Worm (Caenorhabditis elegans) whole organism, midembryonic: Measurements from ENCODE around the gene F17C11.6.

Source experiments
- T22C8.4 ChIP-seq: fragments of 200-800 bp; sonication (Bioruptor generic); IDR thresholded peaks from 2 replicates; pipeline ENCODE4 v1.3.6; 2022; ENCODE audit warnings: missing genetic modification characterization, missing compliant biosample characterization
- cog-1 ChIP-seq: sonication (generic microtip); optimal IDR thresholded peaks from 2 replicates; lab custom pipeline; 2016; ENCODE audit warnings: missing genetic modification characterization, missing compliant biosample characterization
- flt-1 ChIP-seq: fragments of 200-800 bp; sonication (Bioruptor generic); IDR thresholded peaks from 2 replicates; pipeline ENCODE4 v1.3.6; 2022; ENCODE audit warnings: missing genetic modification characterization, missing compliant biosample characterization
- klf-2 ChIP-seq: fragments of 200-800 bp; sonication (Bioruptor generic); conservative IDR thresholded peaks from 2 replicates; pipeline ENCODE4 v1.3.6; 2022; ENCODE audit warnings: missing genetic modification reagents, missing genetic modification characterization, missing compliant biosample characterization
- med-1 ChIP-seq: sonication (generic microtip); optimal IDR thresholded peaks from 2 replicates; lab custom pipeline; 2017; ENCODE audit warnings: missing genetic modification characterization, mild to moderate bottlenecking, missing compliant biosample characterization, antibody characterized with exemption, missing genetic modification reagents; ENCODE audit not compliant: insufficient read depth
- ref-1 ChIP-seq: fragments of 200-800 bp; sonication (Bioruptor generic); conservative IDR thresholded peaks from 2 replicates; pipeline ENCODE4 v1.3.6; 2022; ENCODE audit warnings: missing genetic modification reagents, missing genetic modification characterization, missing compliant biosample characterization
- tab-1 ChIP-seq: fragments of 200-800 bp; sonication (Bioruptor generic); IDR thresholded peaks from 2 replicates; pipeline ENCODE4 v1.3.6; 2022; ENCODE audit warnings: missing genetic modification characterization, missing compliant biosample characterization
- ztf-23 ChIP-seq: fragments of 200-800 bp; sonication (Bioruptor generic); IDR thresholded peaks from 2 replicates; pipeline ENCODE4 v1.3.6; 2022; ENCODE audit warnings: missing genetic modification reagents, missing genetic modification characterization, missing compliant biosample characterization
- ztf-29 ChIP-seq: fragments of 200-800 bp; sonication (Bioruptor generic); IDR thresholded peaks from 2 replicates; pipeline ENCODE4 v1.3.6; 2022; ENCODE audit warnings: missing genetic modification reagents, missing genetic modification characterization, missing compliant biosample characterization

F17C11.6 gene

DNA sequence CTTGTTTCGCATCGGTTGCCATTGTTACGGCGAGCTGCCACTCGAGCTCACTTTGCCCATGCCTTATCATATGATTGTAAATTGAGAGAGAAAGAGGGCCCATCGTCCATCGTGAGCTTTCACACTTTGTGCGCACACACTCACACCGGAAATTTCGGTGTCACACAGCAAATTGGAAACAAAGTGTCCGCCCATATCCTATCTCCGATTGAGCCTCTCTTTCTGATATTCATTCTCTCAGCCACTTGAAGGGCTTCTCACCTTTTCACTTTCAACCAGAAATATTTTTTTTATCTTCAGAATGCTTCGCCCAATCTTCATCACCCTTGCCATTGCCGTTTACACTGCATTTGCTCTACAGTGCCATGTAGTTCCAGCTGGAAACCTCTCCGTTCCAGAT is 25.4 kb upstream of the F17C11.6 start, which contains the start of gene F58B4.3:
F58B4.3 (plus strand) TSS at position 301 of the 400 bp plus-strand sequence.
- no peak for TF ChIP-seq ref-1
- TF ChIP-seq med-1, result no peak
- TF ChIP-seq ztf-23 (GFP tag; lab: Robert Waterston, UW), result no peak
- no peak for TF ChIP-seq ztf-29
- no peak for TF ChIP-seq klf-2 (GFP tag; lab: Robert Waterston, UW)
- no peak for TF ChIP-seq tab-1 (GFP tag; lab: Robert Waterston, UW)
- no peak for TF ChIP-seq flt-1 (GFP tag; lab: Robert Waterston, UW)

DNA sequence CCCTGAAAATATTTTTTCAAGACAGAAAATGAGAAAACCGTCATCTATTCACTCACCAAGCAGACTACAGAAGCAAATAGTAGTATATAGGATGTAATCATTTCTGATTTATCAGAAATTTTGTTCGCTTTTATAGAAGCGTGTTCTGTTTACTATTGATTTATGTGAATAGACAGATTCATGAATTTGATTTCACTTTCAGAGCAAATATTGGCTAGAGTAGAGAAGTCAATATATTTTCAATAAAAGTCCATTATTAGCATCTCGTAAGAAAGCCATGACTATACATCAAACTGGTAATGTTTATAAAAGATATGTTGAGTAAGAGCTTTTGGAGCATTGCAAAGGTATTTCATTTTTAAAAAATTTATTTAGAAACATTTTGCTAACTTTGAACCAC is 23.7 kb upstream of the F17C11.6 start, which contains the start of gene scvp-1:
scvp-1 (minus strand) TSS at position 101 of the 400 bp plus-strand sequence.
- TF ChIP-seq med-1 (no peak), ztf-29 (no peak), tab-1 (GFP tag; lab: Robert Waterston, UW) (no peak), ref-1 (no peak), T22C8.4 (GFP tag; lab: Robert Waterston, UW) (no peak), klf-2 (GFP tag; lab: Robert Waterston, UW) (no peak), flt-1 (GFP tag; lab: Robert Waterston, UW) (no peak), ztf-23 (GFP tag; lab: Robert Waterston, UW) (no peak), cog-1 (no peak)

ce11 chrV:10932411-10932810 is 22.5 kb upstream of the F17C11.6 start, which contains the start of gene F58B4.5:
TSS of gene F58B4.5 (plus strand) at chrV:10932693.
- no peak for TF ChIP-seq T22C8.4 (GFP tag; lab: Robert Waterston, UW)
- TF ChIP-seq ztf-23 (GFP tag; lab: Robert Waterston, UW), result no peak
- TF ChIP-seq ztf-29, result no peak
- no peak for TF ChIP-seq tab-1 (GFP tag; lab: Robert Waterston, UW)
- no peak for TF ChIP-seq klf-2 (GFP tag; lab: Robert Waterston, UW)
- no peak for TF ChIP-seq cog-1
- no peak for TF ChIP-seq flt-1 (GFP tag; lab: Robert Waterston, UW)
- TF ChIP-seq ref-1, result no peak

ce11 chrV:10936681-10937080 is 18.2 kb upstream of the F17C11.6 start, which contains the start of gene F17C11.12:
TSS of gene F17C11.12 (minus strand) at chrV:10936920.
- TF ChIP-seq cog-1 (no peak), ref-1 (no peak), ztf-29 (no peak), med-1 (no peak), T22C8.4 (GFP tag; lab: Robert Waterston, UW) (no peak), ztf-23 (GFP tag; lab: Robert Waterston, UW) (no peak)

- TF ChIP-seq cog-1 (no peak), ref-1 (no peak), T22C8.4 (GFP tag; lab: Robert Waterston, UW) (no peak), flt-1 (GFP tag; lab: Robert Waterston, UW) (no peak), med-1 (no peak), klf-2 (GFP tag; lab: Robert Waterston, UW) (no peak)
Observed at ce11 chrV:10937294-10937693, 17.6 kb upstream of the F17C11.6 start.

DNA sequence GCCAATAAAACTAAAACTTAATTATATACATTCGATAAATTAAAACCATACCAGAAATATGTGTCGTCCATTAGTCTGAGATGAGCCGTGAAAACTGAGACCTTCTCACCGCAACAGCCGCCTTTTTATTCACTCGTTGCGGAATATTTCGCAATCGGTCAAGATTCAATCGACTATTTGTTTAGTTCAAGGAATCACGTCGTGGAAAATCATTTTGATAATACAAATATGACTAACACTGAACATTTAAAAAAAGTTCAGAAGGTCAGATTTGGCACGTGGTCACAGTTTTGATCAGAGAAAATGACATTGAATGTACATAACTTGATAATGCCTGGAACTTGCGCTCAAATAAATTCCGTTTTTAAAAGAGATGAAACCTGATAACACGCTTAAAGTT is 16.2 kb upstream of the F17C11.6 start, which contains the start of gene F17C11.11:
F17C11.11 (minus strand) TSS at position 79 of the 400 bp plus-strand sequence.
- TF ChIP-seq ref-1, result no peak
- no peak for TF ChIP-seq tab-1 (GFP tag; lab: Robert Waterston, UW)
- no peak for TF ChIP-seq flt-1 (GFP tag; lab: Robert Waterston, UW)
- no peak for TF ChIP-seq med-1
- TF ChIP-seq ztf-29, result no peak
- no peak for TF ChIP-seq klf-2 (GFP tag; lab: Robert Waterston, UW)
- no peak for TF ChIP-seq cog-1
- TF ChIP-seq T22C8.4 (GFP tag; lab: Robert Waterston, UW), result no peak

ce11 chrV:10939990-10940570 is 14.8 kb upstream of the F17C11.6 start:
- TF ChIP-seq ref-1 (no peak), ztf-29 (no peak), med-1 (no peak), klf-2 (GFP tag; lab: Robert Waterston, UW) (no peak), T22C8.4 (GFP tag; lab: Robert Waterston, UW) (no peak), flt-1 (GFP tag; lab: Robert Waterston, UW) (no peak), tab-1 (GFP tag; lab: Robert Waterston, UW) (no peak)

ce11 chrV:10940571-10940991 is 14.3 kb upstream of the F17C11.6 start:
- TF ChIP-seq ztf-29, result no peak
- no peak for TF ChIP-seq klf-2 (GFP tag; lab: Robert Waterston, UW)
- TF ChIP-seq cog-1, result peak; percentile 14

DNA sequence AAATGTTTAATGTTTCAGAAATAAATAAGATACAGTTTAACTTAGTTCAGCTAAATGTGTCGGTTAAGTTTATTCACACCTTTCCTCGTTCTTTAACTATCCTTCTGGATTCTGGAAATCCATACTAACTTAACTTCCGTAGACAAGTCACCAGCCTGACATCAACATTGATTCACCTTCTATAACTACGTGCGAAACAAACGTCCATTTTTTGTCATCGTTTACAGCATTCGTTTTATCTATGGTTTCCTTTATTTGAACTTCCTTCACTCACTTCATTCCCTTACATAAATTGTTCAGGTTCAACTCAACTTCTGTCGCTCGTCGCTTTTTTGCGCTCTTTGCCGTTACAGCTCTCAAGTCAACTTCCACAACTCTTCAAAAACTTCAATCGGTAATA is 13.8 kb upstream of the F17C11.6 start, which contains the start of gene F17C11.26:
F17C11.26 (plus strand) TSS at position 301 of the 400 bp plus-strand sequence.
- TF ChIP-seq med-1 (no peak), ztf-23 (GFP tag; lab: Robert Waterston, UW) (no peak), tab-1 (GFP tag; lab: Robert Waterston, UW) (no peak), ref-1 (no peak), T22C8.4 (GFP tag; lab: Robert Waterston, UW) (no peak), flt-1 (GFP tag; lab: Robert Waterston, UW) (no peak), klf-2 (GFP tag; lab: Robert Waterston, UW) (no peak), ztf-29 (no peak), cog-1 (no peak)

DNA sequence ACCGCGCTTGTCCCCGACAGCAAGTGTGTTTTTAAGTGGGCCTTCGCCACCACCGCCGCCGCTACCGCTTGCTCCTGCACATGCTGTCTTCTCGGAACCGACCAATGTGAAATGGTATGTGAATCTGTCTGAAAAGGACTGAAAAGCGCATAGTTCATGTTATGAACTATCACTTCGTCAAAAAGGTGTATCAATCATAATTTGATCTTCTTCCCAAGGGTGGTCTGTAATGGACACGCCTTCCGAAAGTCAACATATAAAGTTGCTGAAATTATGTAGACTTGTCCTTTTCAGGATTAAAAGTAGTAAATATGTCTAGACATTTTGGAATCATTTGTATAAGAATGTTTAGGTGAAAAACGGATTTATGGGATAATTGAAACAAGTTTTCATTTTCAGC is 12.8 kb upstream of the F17C11.6 start, which contains the start of gene zip-9:
zip-9 (plus strand) TSS at position 301 of the 400 bp plus-strand sequence.
- no peak for TF ChIP-seq klf-2 (GFP tag; lab: Robert Waterston, UW)
- TF ChIP-seq ref-1, result no peak
- no peak for TF ChIP-seq cog-1
- no peak for TF ChIP-seq T22C8.4 (GFP tag; lab: Robert Waterston, UW)
- no peak for TF ChIP-seq tab-1 (GFP tag; lab: Robert Waterston, UW)
- TF ChIP-seq med-1, result no peak
- TF ChIP-seq ztf-29, result no peak
- no peak for TF ChIP-seq ztf-23 (GFP tag; lab: Robert Waterston, UW)
- TF ChIP-seq flt-1 (GFP tag; lab: Robert Waterston, UW), result no peak
